Fruit fly (Drosophila melanogaster) whole organism, embryonic: ENCODE measurements around the gene CG15529.
A peak's percentile ranks its signal among the peaks of the same experiment; 100 is the strongest.

ENCODE experiments used
- Blimp-1 ChIP-seq: fragments of 200-800 bp; sonication (Bioruptor generic); optimal IDR thresholded peaks from 3 replicates; lab custom pipeline; 2018; ENCODE audit warnings: missing biosample characterization, missing genetic modification characterization, mild to moderate bottlenecking, moderate library complexity, missing genetic modification reagents
- CG10267 ChIP-seq: fragments of 200-800 bp; sonication (Bioruptor generic); optimal IDR thresholded peaks from 2 replicates; lab custom pipeline; 2018; ENCODE audit warnings: missing biosample characterization, mild to moderate bottlenecking, missing genetic modification characterization, moderate library complexity
- CG10543 ChIP-seq: fragments of 200-800 bp; sonication (Bioruptor generic); optimal IDR thresholded peaks from 3 replicates; lab custom pipeline; 2017; ENCODE audit warnings: missing biosample characterization, mild to moderate bottlenecking, missing genetic modification characterization, moderate library complexity
- CG11456 ChIP-seq: fragments of 200-800 bp; sonication (Bioruptor generic); IDR thresholded peaks from 3 replicates; pipeline ENCODE4 v1.3.6; 2022; ENCODE audit warnings: missing biosample characterization, missing genetic modification characterization
- CG12769 ChIP-seq: fragments of 200-800 bp; sonication (Bioruptor generic); optimal IDR thresholded peaks from 2 replicates; lab custom pipeline; 2019; ENCODE audit warnings: missing biosample characterization, mild to moderate bottlenecking, missing genetic modification characterization, moderate library complexity
- CG13296 ChIP-seq: fragments of 200-800 bp; sonication (Bioruptor generic); optimal IDR thresholded peaks from 3 replicates; lab custom pipeline; 2018; ENCODE audit warnings: missing biosample characterization, mild to moderate bottlenecking, missing genetic modification characterization
- CG14965 ChIP-seq: fragments of 200-800 bp; sonication (Bioruptor generic); optimal IDR thresholded peaks from 2 replicates; lab custom pipeline; 2016; ENCODE audit warnings: missing biosample characterization, missing genetic modification characterization, borderline replicate concordance
- CG15073 ChIP-seq: fragments of 200-800 bp; sonication (Bioruptor generic); optimal IDR thresholded peaks from 2 replicates; lab custom pipeline; 2016; ENCODE audit warnings: missing biosample characterization, missing genetic modification characterization
- CG16813 ChIP-seq: fragments of 200-800 bp; sonication (Bioruptor generic); IDR thresholded peaks from 3 replicates; pipeline ENCODE4 v1.3.6; 2022; ENCODE audit warnings: missing biosample characterization, missing genetic modification characterization; ENCODE audit not compliant: partially characterized antibody
- CG16863 ChIP-seq: fragments of 200-800 bp; sonication (Bioruptor generic); optimal IDR thresholded peaks from 3 replicates; lab custom pipeline; 2016; ENCODE audit warnings: missing biosample characterization, missing genetic modification characterization
- CG18476 ChIP-seq: fragments of 200-800 bp; sonication (Bioruptor generic); optimal IDR thresholded peaks from 2 replicates; lab custom pipeline; 2016; ENCODE audit warnings: missing biosample characterization, mild to moderate bottlenecking, missing genetic modification characterization
- CG2120 ChIP-seq: fragments of 200-800 bp; sonication (Bioruptor generic); optimal IDR thresholded peaks from 3 replicates; lab custom pipeline; 2016; ENCODE audit warnings: missing biosample characterization, missing genetic modification characterization
- CG30020 ChIP-seq: fragments of 200-800 bp; optimal IDR thresholded peaks from 2 replicates; lab custom pipeline; 2019; ENCODE audit warnings: missing biosample characterization, mild to moderate bottlenecking, missing genetic modification characterization, moderate library complexity
- CG31388 ChIP-seq: fragments of 200-800 bp; sonication (Bioruptor generic); optimal IDR thresholded peaks from 2 replicates; lab custom pipeline; 2016; ENCODE audit warnings: missing biosample characterization, missing genetic modification characterization
- CG33557 ChIP-seq: fragments of 200-800 bp; sonication (Bioruptor generic); optimal IDR thresholded peaks from 2 replicates; lab custom pipeline; 2019; ENCODE audit warnings: missing biosample characterization, mild to moderate bottlenecking, missing genetic modification characterization, moderate library complexity
- CG43689 ChIP-seq: fragments of 200-800 bp; sonication (Bioruptor generic); IDR thresholded peaks from 2 replicates; pipeline ENCODE4 v1.3.6; 2022; ENCODE audit warnings: missing biosample characterization, missing genetic modification characterization
- CG6813 ChIP-seq: fragments of 200-800 bp; sonication (Bioruptor generic); optimal IDR thresholded peaks from 2 replicates; lab custom pipeline; 2017; ENCODE audit warnings: missing biosample characterization, missing genetic modification characterization, mild to moderate bottlenecking, moderate library complexity, missing genetic modification reagents
- CG9932 ChIP-seq: fragments of 200-800 bp; sonication (Bioruptor generic); IDR thresholded peaks from 2 replicates; pipeline ENCODE4 v1.3.6; 2022; ENCODE audit warnings: missing biosample characterization, missing genetic modification characterization
- Dbx ChIP-seq: fragments of 200-800 bp; sonication (Bioruptor generic); IDR thresholded peaks from 3 replicates; pipeline ENCODE4 v1.3.6; 2022; ENCODE audit warnings: missing biosample characterization, missing genetic modification characterization
- Dfd ChIP-seq, 2 experiments: fragments of >200 bp; optimal IDR thresholded peaks; 2 replicates each; lab custom pipeline; 2017; ENCODE audit warnings: missing biosample characterization in 2 of 2, missing genetic modification characterization in 2 of 2
- Doc2 ChIP-seq: fragments of 200-800 bp; sonication (Bioruptor generic); IDR thresholded peaks from 2 replicates; pipeline ENCODE4 v1.3.6; 2022; ENCODE audit warnings: missing biosample characterization, missing genetic modification characterization
- Ets65A ChIP-seq: fragments of 200-800 bp; sonication (Bioruptor generic); peaks from one replicate; lab custom pipeline; 2016; ENCODE audit warnings: missing biosample characterization, missing genetic modification characterization
- GATAe ChIP-seq: fragments of 200-800 bp; sonication (Bioruptor generic); conservative IDR thresholded peaks from 2 replicates; pipeline ENCODE4 v1.3.6; 2022; ENCODE audit warnings: missing biosample characterization, missing genetic modification characterization
- Hmx ChIP-seq: fragments of 200-800 bp; sonication (Bioruptor generic); optimal IDR thresholded peaks from 2 replicates; lab custom pipeline; 2016; ENCODE audit warnings: missing biosample characterization, missing genetic modification characterization
- Hr78 ChIP-seq, 2 experiments: fragments of 200-800 bp in 1 of 2; fragments of >200 bp in 1 of 2; sonication (Bioruptor generic) in 1 of 2; optimal IDR thresholded peaks; 2 replicates each; lab custom pipeline; 2017 to 2019; ENCODE audit warnings: missing biosample characterization in 2 of 2, missing genetic modification characterization in 2 of 2, mild to moderate bottlenecking in 1 of 2, moderate library complexity in 1 of 2
- Max ChIP-seq: fragments of 200-800 bp; sonication (Bioruptor generic); optimal IDR thresholded peaks from 2 replicates; lab custom pipeline; 2016; ENCODE audit warnings: missing biosample characterization, mild to moderate bottlenecking, missing genetic modification characterization
- Pdp1 ChIP-seq, 2 experiments: fragments of 200-800 bp; sonication (Bioruptor generic); optimal IDR thresholded peaks; 3 replicates each; lab custom pipeline; 2016; ENCODE audit warnings: missing biosample characterization in 2 of 2, missing genetic modification characterization in 2 of 2, mild to moderate bottlenecking in 1 of 2, moderate library complexity in 1 of 2
- Sry-δ ChIP-seq: fragments of 200-800 bp; sonication (Bioruptor generic); optimal IDR thresholded peaks from 2 replicates; lab custom pipeline; 2016; ENCODE audit warnings: missing biosample characterization, missing genetic modification characterization
- Vsx1 ChIP-seq: fragments of 200-800 bp; sonication (Bioruptor generic); optimal IDR thresholded peaks from 2 replicates; lab custom pipeline; 2017; ENCODE audit warnings: missing biosample characterization, mild to moderate bottlenecking, missing genetic modification characterization, missing genetic modification reagents
- Xbp1 ChIP-seq: fragments of 200-800 bp; sonication (Bioruptor generic); optimal IDR thresholded peaks from 3 replicates; lab custom pipeline; 2016; ENCODE audit warnings: missing biosample characterization, mild to moderate bottlenecking, missing genetic modification characterization
- Xrp1 ChIP-seq: fragments of 200-800 bp; sonication (Bioruptor generic); IDR thresholded peaks from 2 replicates; pipeline ENCODE4 v1.3.6; 2022; ENCODE audit warnings: missing biosample characterization, missing genetic modification characterization
- bbx ChIP-seq: fragments of 200-800 bp; sonication (Bioruptor generic); IDR thresholded peaks from 2 replicates; pipeline ENCODE4 v1.3.6; 2022; ENCODE audit warnings: missing biosample characterization, missing genetic modification characterization; ENCODE audit not compliant: partially characterized antibody
- cg ChIP-seq: fragments of 200-800 bp; sonication (Bioruptor generic); optimal IDR thresholded peaks from 3 replicates; lab custom pipeline; 2019; ENCODE audit warnings: missing biosample characterization, mild to moderate bottlenecking, missing genetic modification characterization, moderate library complexity
- gcm ChIP-seq: fragments of 200-800 bp; sonication (Bioruptor generic); optimal IDR thresholded peaks from 2 replicates; lab custom pipeline; 2019; ENCODE audit warnings: missing biosample characterization, mild to moderate bottlenecking, missing genetic modification characterization, moderate library complexity
- grn ChIP-seq: fragments of 200-800 bp; sonication (Bioruptor generic); optimal IDR thresholded peaks from 3 replicates; lab custom pipeline; 2017; ENCODE audit warnings: missing biosample characterization, missing genetic modification characterization
- lilli ChIP-seq: fragments of 200-800 bp; sonication (Bioruptor generic); optimal IDR thresholded peaks from 3 replicates; lab custom pipeline; 2016; ENCODE audit warnings: missing biosample characterization, missing genetic modification characterization
- mirr ChIP-seq: fragments of 200-800 bp; sonication (Bioruptor generic); optimal IDR thresholded peaks from 3 replicates; lab custom pipeline; 2018; ENCODE audit warnings: missing biosample characterization, mild to moderate bottlenecking, missing genetic modification characterization
- nau ChIP-seq: fragments of 200-800 bp; sonication (Bioruptor generic); optimal IDR thresholded peaks from 3 replicates; lab custom pipeline; 2017; ENCODE audit warnings: missing biosample characterization, mild to moderate bottlenecking, missing genetic modification characterization, missing genetic modification reagents
- onecut ChIP-seq: fragments of 200-800 bp; sonication (Bioruptor generic); IDR thresholded peaks from 2 replicates; pipeline ENCODE4 v1.3.6; 2022; ENCODE audit warnings: missing biosample characterization, missing genetic modification characterization
- sob ChIP-seq: fragments of 200-800 bp; sonication (Bioruptor generic); IDR thresholded peaks from 2 replicates; pipeline ENCODE4 v1.3.6; 2022; ENCODE audit warnings: missing biosample characterization, missing genetic modification characterization
- sr ChIP-seq: fragments of 200-800 bp; sonication (Bioruptor generic); IDR thresholded peaks from 3 replicates; pipeline ENCODE4 v1.3.6; 2022; ENCODE audit warnings: missing biosample characterization, missing genetic modification characterization
- ssp ChIP-seq: fragments of 200-800 bp; sonication (Bioruptor generic); IDR thresholded peaks from 2 replicates; pipeline ENCODE4 v1.3.6; 2022; ENCODE audit warnings: missing biosample characterization, missing genetic modification characterization
- zfh2 ChIP-seq: fragments of 200-800 bp; sonication (Bioruptor generic); optimal IDR thresholded peaks from 2 replicates; lab custom pipeline; 2016; ENCODE audit warnings: missing biosample characterization, missing genetic modification characterization

CG15529 gene

DNA sequence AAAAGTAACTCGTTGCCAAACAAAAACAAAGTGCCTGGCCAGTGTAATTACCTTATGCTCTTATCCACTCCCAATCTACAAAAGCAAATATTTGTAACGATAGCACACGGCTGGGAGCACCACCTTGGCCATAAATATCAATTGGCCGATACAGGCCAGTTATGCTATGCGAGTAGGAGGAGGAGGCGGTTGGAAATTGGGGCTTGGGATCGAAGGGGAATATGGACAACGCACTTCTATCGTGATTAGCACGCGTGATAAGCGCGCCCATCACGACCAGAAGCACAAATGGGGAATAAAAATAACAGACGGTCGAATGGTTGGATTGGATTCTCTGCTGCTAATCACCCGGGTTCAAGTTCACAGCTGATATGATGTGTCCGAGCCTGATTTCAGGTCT, 45.3 kb upstream of the CG15529 start (continued):
- TF ChIP-seq CG12769 (tag; lab: Kevin White, UChicago) (peak; percentile 82), CG30020 (no peak), GATAe (GFP tag; lab: Robert Waterston, UW) (0 out of 2 replicates have a peak, but pooled peaks have one; percentile 27), mirr (GFP tag; lab: Kevin White, UChicago) (peak; percentile 5), Vsx1 (peak; percentile 17), grn (GFP tag; lab: Kevin White, UChicago) (peak; percentile 97), Hr78 (GFP tag; optimal IDR thresholded peaks at IDR 0.05; lab: Kevin White, UChicago) (peak in 1 of 2 experiments; percentile 41), Pdp1 (GFP tag; optimal IDR thresholded peaks at IDR 0.05; lab: Kevin White, UChicago) (peak in 1 of 2 experiments; percentile 71)

dm6 chr3R:30107718-30108117, 44.1 kb upstream of the CG15529 start:
- no peak for TF ChIP-seq lilli
- TF ChIP-seq, all 482 proteins: peak for 0

DNA sequence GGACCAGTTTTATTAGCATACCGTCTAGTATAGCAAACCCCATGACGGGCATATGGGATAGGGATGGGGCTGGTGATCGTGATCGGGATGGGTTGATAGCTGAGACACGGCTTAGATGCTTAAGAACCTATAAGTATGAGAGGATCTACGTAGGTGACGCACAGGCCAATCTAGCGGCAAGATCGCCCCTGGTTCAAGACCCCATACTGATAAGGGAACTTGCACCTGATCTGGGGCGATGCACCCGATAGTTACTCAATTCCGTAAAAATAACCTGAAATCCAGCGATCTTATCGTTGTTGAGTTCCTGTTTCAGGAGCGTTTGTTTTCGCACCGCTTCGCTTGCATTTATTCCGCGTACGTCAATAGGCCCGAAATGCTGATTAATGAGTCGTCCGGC, 43.2 kb upstream of the CG15529 start:
- no peak for TF ChIP-seq sob (GFP tag; lab: Robert Waterston, UW)
- TF ChIP-seq ssp, result no peak
- TF ChIP-seq CG14965 (GFP tag; lab: Kevin White, UChicago), result no peak
- TF ChIP-seq CG33557 (GFP tag; lab: Kevin White, UChicago), result no peak
- TF ChIP-seq CG16863 (GFP tag; lab: Kevin White, UChicago), result no peak
- TF ChIP-seq Sry-δ (GFP tag; lab: Kevin White, UChicago), result no peak
- no peak for TF ChIP-seq Max (GFP tag; lab: Kevin White, UChicago)
- no peak for TF ChIP-seq Xrp1 (GFP tag; lab: Robert Waterston, UW)
- TF ChIP-seq Doc2 (GFP tag; lab: Robert Waterston, UW), result no peak
- TF ChIP-seq CG6813 (GFP tag; lab: Kevin White, UChicago), result no peak
- TF ChIP-seq Hmx (GFP tag; lab: Kevin White, UChicago), result no peak
- no peak for TF ChIP-seq CG10267

dm6 chr3R:30109380-30109779, 42.5 kb upstream of the CG15529 start:
- TF ChIP-seq Dbx (GFP tag; lab: Robert Waterston, UW), result no peak
- TF ChIP-seq CG15073 (GFP tag; lab: Kevin White, UChicago), result no peak
- TF ChIP-seq Dfd (GFP tag; optimal IDR thresholded peaks at IDR 0.05; lab: Kevin White, UChicago), result peak in 1 of 2 experiments; percentile 65
- TF ChIP-seq CG13296 (GFP tag; lab: Kevin White, UChicago), result no peak
- no peak for TF ChIP-seq onecut
- peak; percentile 54 for TF ChIP-seq Ets65A (GFP tag; lab: Kevin White, UChicago)
- TF ChIP-seq CG18476, result no peak
- TF ChIP-seq CG16813 (GFP tag; lab: Robert Waterston, UW), result no peak
- TF ChIP-seq bbx, result no peak
- TF ChIP-seq ssp, result no peak
- no peak for TF ChIP-seq Xbp1 (GFP tag; lab: Kevin White, UChicago)
- no peak for TF ChIP-seq zfh2 (GFP tag; lab: Kevin White, UChicago)
- TF ChIP-seq CG11456, result 0 out of 3 replicates have a peak, but pooled peaks have one; percentile 36
- TF ChIP-seq, all 482 proteins: peak for 3

DNA sequence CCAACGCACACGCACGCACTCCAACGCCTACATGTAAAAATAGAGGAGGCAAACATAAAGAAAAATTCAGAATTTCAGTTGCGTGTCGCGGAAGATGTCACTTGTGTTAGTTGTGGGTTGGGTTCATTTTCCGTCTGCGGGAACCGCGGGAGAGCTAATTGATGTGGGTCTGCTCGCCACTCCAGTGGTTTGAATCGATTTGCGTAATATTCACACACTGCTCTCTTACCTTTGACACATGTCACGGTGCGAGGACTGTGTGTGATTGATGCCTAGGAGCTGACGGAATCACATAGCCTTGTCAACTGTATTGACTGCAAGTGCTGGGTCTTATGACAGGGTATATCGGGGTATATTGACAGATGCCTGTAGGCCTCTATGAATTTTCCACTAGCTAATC, 40.9 kb upstream of the CG15529 start:
- TF ChIP-seq nau (GFP tag; lab: Kevin White, UChicago) (peak; percentile 49), CG31388 (GFP tag; lab: Kevin White, UChicago) (no peak), Blimp-1 (GFP tag; lab: Kevin White, UChicago) (no peak), CG9932 (GFP tag; lab: Robert Waterston, UW) (0 out of 2 replicates have a peak, but pooled peaks have one; percentile 28), CG43689 (GFP tag; lab: Robert Waterston, UW) (no peak), Hr78 (GFP tag; optimal IDR thresholded peaks at IDR 0.05; lab: Kevin White, UChicago) (peak in 1 of 2 experiments; percentile 85), Pdp1 (GFP tag; optimal IDR thresholded peaks at IDR 0.05; lab: Kevin White, UChicago) (peak in 1 of 2 experiments; percentile 77), gcm (GFP tag; lab: Kevin White, UChicago) (peak; percentile 8), CG2120 (no peak), sr (GFP tag; lab: Robert Waterston, UW) (peak; percentile 80), cg (peak; percentile 15), CG10543 (peak; percentile 37), CG12769 (tag; lab: Kevin White, UChicago) (peak; percentile 71), grn (GFP tag; lab: Kevin White, UChicago) (no peak)
